Fruit fly (Drosophila melanogaster) whole organism, embryonic: ENCODE measurements around the gene Dbx.

Experiments
- Blimp-1 ChIP-seq: fragments of 200-800 bp; sonication (Bioruptor generic); optimal IDR thresholded peaks from 3 replicates; lab custom pipeline; 2018; ENCODE audit warnings: missing biosample characterization, missing genetic modification characterization, mild to moderate bottlenecking, moderate library complexity, missing genetic modification reagents
- CG10267 ChIP-seq: fragments of 200-800 bp; sonication (Bioruptor generic); optimal IDR thresholded peaks from 2 replicates; lab custom pipeline; 2018; ENCODE audit warnings: missing biosample characterization, mild to moderate bottlenecking, missing genetic modification characterization, moderate library complexity
- CG10543 ChIP-seq: fragments of 200-800 bp; sonication (Bioruptor generic); optimal IDR thresholded peaks from 3 replicates; lab custom pipeline; 2017; ENCODE audit warnings: missing biosample characterization, mild to moderate bottlenecking, missing genetic modification characterization, moderate library complexity
- CG11247 ChIP-seq: fragments of 200-800 bp; sonication (Bioruptor generic); IDR thresholded peaks from 2 replicates; pipeline ENCODE4 v1.3.6; 2022; ENCODE audit warnings: missing biosample characterization, missing genetic modification characterization
- CG12769 ChIP-seq: fragments of 200-800 bp; sonication (Bioruptor generic); optimal IDR thresholded peaks from 2 replicates; lab custom pipeline; 2019; ENCODE audit warnings: missing biosample characterization, mild to moderate bottlenecking, missing genetic modification characterization, moderate library complexity
- CG13775 ChIP-seq: fragments of 200-800 bp; sonication (Bioruptor generic); optimal IDR thresholded peaks from 3 replicates; lab custom pipeline; 2017; ENCODE audit warnings: missing biosample characterization, mild to moderate bottlenecking, missing genetic modification characterization
- CG17912 ChIP-seq: fragments of 200-800 bp; sonication (Bioruptor generic); optimal IDR thresholded peaks from 2 replicates; lab custom pipeline; 2018; ENCODE audit warnings: missing biosample characterization, mild to moderate bottlenecking, missing genetic modification characterization
- CG1792 ChIP-seq: fragments of 200-800 bp; sonication (Bioruptor generic); optimal IDR thresholded peaks from 2 replicates; lab custom pipeline; 2016; ENCODE audit warnings: missing biosample characterization, missing genetic modification characterization
- CG18011 ChIP-seq: fragments of 200-800 bp; sonication (Bioruptor generic); optimal IDR thresholded peaks from 2 replicates; lab custom pipeline; 2017; ENCODE audit warnings: missing biosample characterization, missing genetic modification characterization, mild to moderate bottlenecking, moderate library complexity, missing genotype
- CG2116 ChIP-seq: fragments of 200-800 bp; sonication (Bioruptor generic); optimal IDR thresholded peaks from 3 replicates; lab custom pipeline; 2018; ENCODE audit warnings: missing biosample characterization, mild to moderate bottlenecking, missing genetic modification characterization
- CG2678 ChIP-seq: fragments of 200-800 bp; sonication (Bioruptor generic); optimal IDR thresholded peaks from 3 replicates; lab custom pipeline; 2019; ENCODE audit warnings: missing biosample characterization, mild to moderate bottlenecking, missing genetic modification characterization, moderate library complexity
- CG2712 ChIP-seq: fragments of 200-800 bp; optimal IDR thresholded peaks from 3 replicates; lab custom pipeline; 2019; ENCODE audit warnings: missing biosample characterization, mild to moderate bottlenecking, missing genetic modification characterization, moderate library complexity
- CG3163 ChIP-seq: fragments of 200-800 bp; sonication (Bioruptor generic); optimal IDR thresholded peaks from 3 replicates; lab custom pipeline; 2016; ENCODE audit warnings: missing biosample characterization, missing genetic modification characterization
- CG34422 ChIP-seq: fragments of 200-800 bp; sonication (Bioruptor generic); IDR thresholded peaks from 3 replicates; pipeline ENCODE4 v1.3.6; 2022; ENCODE audit warnings: missing biosample characterization, missing genetic modification characterization
- CG4328 ChIP-seq: fragments of 200-800 bp; sonication (Bioruptor generic); optimal IDR thresholded peaks from 3 replicates; lab custom pipeline; 2017; ENCODE audit warnings: missing biosample characterization, missing genetic modification reagents, missing genetic modification characterization
- CG4730 ChIP-seq: fragments of 200-800 bp; sonication (Bioruptor generic); IDR thresholded peaks from 2 replicates; pipeline ENCODE4 v1.3.6; 2022; ENCODE audit warnings: missing biosample characterization, missing genetic modification characterization
- CG4820 ChIP-seq: fragments of 200-800 bp; sonication (Bioruptor generic); optimal IDR thresholded peaks from 3 replicates; lab custom pipeline; 2016; ENCODE audit warnings: missing biosample characterization, missing genetic modification characterization
- CG5180 ChIP-seq: fragments of 200-800 bp; sonication (Bioruptor generic); optimal IDR thresholded peaks from 3 replicates; lab custom pipeline; 2017; ENCODE audit warnings: missing biosample characterization, missing genetic modification characterization, mild to moderate bottlenecking, moderate library complexity, missing genetic modification reagents
- CG6254 ChIP-seq: fragments of 200-800 bp; sonication (Bioruptor generic); optimal IDR thresholded peaks from 3 replicates; lab custom pipeline; 2017; ENCODE audit warnings: mild to moderate bottlenecking, missing biosample characterization, missing genetic modification reagents, missing genetic modification characterization
- CG6272 ChIP-seq: fragments of 200-800 bp; sonication (Bioruptor generic); IDR thresholded peaks from 2 replicates; pipeline ENCODE4 v1.3.6; 2022; ENCODE audit warnings: missing biosample characterization, missing genetic modification characterization
- CG6765 ChIP-seq: fragments of 200-800 bp; sonication (Bioruptor generic); optimal IDR thresholded peaks from 3 replicates; lab custom pipeline; 2017; ENCODE audit warnings: missing biosample characterization, mild to moderate bottlenecking, missing genetic modification characterization
- CG7271 ChIP-seq: fragments of 200-800 bp; sonication (Bioruptor generic); optimal IDR thresholded peaks from 2 replicates; lab custom pipeline; 2018; ENCODE audit warnings: missing biosample characterization, mild to moderate bottlenecking, missing genetic modification characterization, moderate library complexity
- HLH3B ChIP-seq: fragments of 200-800 bp; sonication (Bioruptor generic); IDR thresholded peaks from 2 replicates; pipeline ENCODE4 v1.3.6; 2022; ENCODE audit warnings: missing biosample characterization, missing genetic modification characterization
- Hand ChIP-seq: fragments of 200-800 bp; sonication (Bioruptor generic); optimal IDR thresholded peaks from 2 replicates; lab custom pipeline; 2017; ENCODE audit warnings: mild to moderate bottlenecking, missing biosample characterization, missing genetic modification reagents, missing genetic modification characterization
- NC2β ChIP-seq: fragments of 200-800 bp; sonication (Bioruptor generic); optimal IDR thresholded peaks from 2 replicates; lab custom pipeline; 2016; ENCODE audit warnings: missing biosample characterization, missing genetic modification characterization
- Nf-YA ChIP-seq: fragments of 200-800 bp; sonication (Bioruptor generic); IDR thresholded peaks from 2 replicates; pipeline ENCODE4 v1.3.6; 2022; ENCODE audit warnings: missing biosample characterization, missing genetic modification characterization
- Oaz ChIP-seq: fragments of 200-800 bp; sonication (Bioruptor generic); IDR thresholded peaks from 2 replicates; pipeline ENCODE4 v1.3.6; 2022; ENCODE audit warnings: missing biosample characterization, missing genetic modification characterization
- Optix ChIP-seq: fragments of 200-800 bp; sonication (Bioruptor generic); IDR thresholded peaks from 3 replicates; pipeline ENCODE4 v1.3.6; 2022; ENCODE audit warnings: missing biosample characterization, missing genetic modification characterization
- Sry-β ChIP-seq: fragments of 200-800 bp; sonication (Bioruptor generic); optimal IDR thresholded peaks from 2 replicates; lab custom pipeline; 2018; ENCODE audit warnings: missing biosample characterization, mild to moderate bottlenecking, missing genetic modification characterization, moderate library complexity
- Ssrp ChIP-seq: fragments of 200-800 bp; sonication (Bioruptor generic); optimal IDR thresholded peaks from 2 replicates; lab custom pipeline; 2018; ENCODE audit warnings: missing biosample characterization, mild to moderate bottlenecking, missing genetic modification characterization, moderate library complexity
- ato ChIP-seq: fragments of 200-800 bp; sonication (Bioruptor generic); IDR thresholded peaks from 2 replicates; pipeline ENCODE4 v1.3.6; 2022; ENCODE audit warnings: missing biosample characterization, missing genetic modification characterization; ENCODE audit not compliant: partially characterized antibody
- ci ChIP-seq: fragments of 200-800 bp; sonication (Bioruptor generic); IDR thresholded peaks from 3 replicates; pipeline ENCODE4 v1.3.6; 2022; ENCODE audit warnings: missing biosample characterization, missing genetic modification characterization
- crp ChIP-seq, 2 experiments: fragments of 200-800 bp; sonication (Bioruptor generic); optimal IDR thresholded peaks; 2 replicates in 1 of 2; 3 replicates in 1 of 2; lab custom pipeline; 2017; ENCODE audit warnings: missing biosample characterization in 2 of 2, missing genetic modification characterization in 2 of 2, mild to moderate bottlenecking in 1 of 2, moderate library complexity in 1 of 2
- danr ChIP-seq: fragments of 200-800 bp; sonication (Bioruptor generic); IDR thresholded peaks from 2 replicates; pipeline ENCODE4 v1.3.6; 2022; ENCODE audit warnings: missing biosample characterization, missing genetic modification characterization
- dati ChIP-seq: fragments of 200-800 bp; sonication (Bioruptor generic); IDR thresholded peaks from 2 replicates; pipeline ENCODE4 v1.3.6; 2022; ENCODE audit warnings: missing biosample characterization, missing genetic modification characterization
- dmrt11E ChIP-seq: fragments of 200-800 bp; sonication (Bioruptor generic); optimal IDR thresholded peaks from 3 replicates; lab custom pipeline; 2018; ENCODE audit warnings: missing biosample characterization, mild to moderate bottlenecking, missing genetic modification characterization, moderate library complexity
- esg ChIP-seq: fragments of 200-800 bp; sonication (Bioruptor generic); conservative IDR thresholded peaks from 2 replicates; pipeline ENCODE4 v1.3.6; 2022; ENCODE audit warnings: missing biosample characterization, missing genetic modification characterization
- gcm2 ChIP-seq: fragments of 200-800 bp; sonication (Bioruptor generic); optimal IDR thresholded peaks from 2 replicates; lab custom pipeline; 2016; ENCODE audit warnings: missing biosample characterization, missing genetic modification characterization
- gfzf ChIP-seq: fragments of 200-800 bp; sonication (Bioruptor generic); optimal IDR thresholded peaks from 2 replicates; lab custom pipeline; 2016; ENCODE audit warnings: missing biosample characterization, mild to moderate bottlenecking, missing genetic modification characterization, moderate library complexity
- klu ChIP-seq: fragments of 200-800 bp; sonication (Bioruptor generic); IDR thresholded peaks from 2 replicates; pipeline ENCODE4 v1.3.6; 2022; ENCODE audit warnings: missing biosample characterization, missing genetic modification characterization
- ro ChIP-seq: fragments of 200-800 bp; sonication (Bioruptor generic); IDR thresholded peaks from 2 replicates; pipeline ENCODE4 v1.3.6; 2022; ENCODE audit warnings: missing biosample characterization, missing genetic modification characterization
- sc ChIP-seq, 3 experiments: fragments of >200 bp in 2 of 3; fragments of 200-800 bp in 1 of 3; sonication (Bioruptor generic) in 1 of 3; optimal IDR thresholded peaks; 2 replicates in 2 of 3; 3 replicates in 1 of 3; lab custom pipeline; 2017; ENCODE audit warnings: mild to moderate bottlenecking in 1 of 3, missing biosample characterization in 1 of 3, missing genetic modification characterization in 1 of 3, missing genetic modification reagents in 1 of 3
- sens ChIP-seq: fragments of 200-800 bp; sonication (Bioruptor generic); peaks from one replicate; lab custom pipeline; 2016; ENCODE audit warnings: missing biosample characterization, missing genetic modification characterization
- seq ChIP-seq: fragments of 200-800 bp; sonication (Bioruptor generic); IDR thresholded peaks from 2 replicates; pipeline ENCODE4 v1.3.6; 2022; ENCODE audit warnings: missing biosample characterization, missing genetic modification characterization
- sim ChIP-seq: fragments of 200-800 bp; sonication (Bioruptor generic); IDR thresholded peaks from 2 replicates; pipeline ENCODE4 v1.3.6; 2022; ENCODE audit warnings: missing biosample characterization, missing genetic modification characterization
- sisA ChIP-seq: fragments of 200-800 bp; sonication (Bioruptor generic); IDR thresholded peaks from 2 replicates; pipeline ENCODE4 v1.3.6; 2022; ENCODE audit warnings: missing biosample characterization, missing genetic modification characterization
- slbo ChIP-seq: fragments of 200-800 bp; sonication (Bioruptor generic); IDR thresholded peaks from 2 replicates; pipeline ENCODE4 v1.3.6; 2022; ENCODE audit warnings: missing biosample characterization, missing genetic modification characterization
- ssp ChIP-seq: fragments of 200-800 bp; sonication (Bioruptor generic); IDR thresholded peaks from 2 replicates; pipeline ENCODE4 v1.3.6; 2022; ENCODE audit warnings: missing biosample characterization, missing genetic modification characterization
- z ChIP-seq: fragments of 200-800 bp; sonication (Bioruptor generic); IDR thresholded peaks from 3 replicates; pipeline ENCODE4 v1.3.6; 2022; ENCODE audit warnings: missing biosample characterization, missing genetic modification characterization

Dbx gene

DNA sequence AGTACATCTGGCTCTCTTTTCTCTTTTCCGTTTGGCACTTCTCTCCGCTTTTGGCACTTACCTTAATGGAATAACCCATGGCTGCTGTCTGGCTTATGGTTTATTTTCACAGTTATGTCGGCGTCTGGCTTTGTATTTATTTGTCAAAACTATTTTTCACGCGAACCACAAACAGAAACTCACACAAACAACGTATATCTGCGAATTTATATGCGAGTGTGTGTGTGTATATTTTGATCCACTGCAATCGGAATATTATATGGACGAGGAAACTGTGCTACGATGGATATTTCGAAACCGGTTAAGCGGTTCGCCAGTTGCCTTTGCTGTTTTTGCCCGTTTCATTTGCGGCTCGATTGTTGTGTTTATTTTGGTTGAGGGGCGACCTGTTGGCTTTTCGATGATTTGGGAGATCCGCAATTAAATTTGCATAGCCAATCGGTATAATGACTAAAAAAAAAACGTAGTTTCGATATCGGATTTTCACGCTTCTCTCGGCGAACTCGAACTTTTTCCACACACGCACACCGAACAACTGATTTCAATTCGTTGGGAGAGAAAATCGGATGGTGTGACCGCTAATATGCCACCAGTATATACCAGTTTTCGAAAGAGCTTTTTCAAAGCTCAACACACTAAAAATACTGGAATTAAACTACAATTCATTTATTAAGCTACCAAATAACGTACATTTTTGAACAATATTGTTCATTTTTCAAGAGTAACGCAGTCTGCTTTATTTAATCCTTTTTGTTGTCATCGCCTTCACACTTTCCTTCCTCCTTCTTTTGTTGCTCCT, 48.6 kb downstream of the Dbx start, which contains the start of gene CG1927:
Gene CG1927 (minus strand): TSS at position 541 of the 799 bp plus-strand sequence.
- TF ChIP-seq sisA = no peak
- TF ChIP-seq Nf-YA = no peak
- TF ChIP-seq ato (GFP tag; lab: Robert Waterston, UW) = 0 out of 2 replicates have a peak, but pooled peaks have one; percentile 36
- peak in 1 of 2 experiments; percentile 25 for TF ChIP-seq crp (GFP tag; optimal IDR thresholded peaks at IDR 0.05; lab: Kevin White, UChicago)
- TF ChIP-seq Optix (GFP tag; lab: Robert Waterston, UW) = no peak
- TF ChIP-seq CG4730 (GFP tag; lab: Robert Waterston, UW) = no peak
- no peak for TF ChIP-seq esg
- TF ChIP-seq CG6765 = peak; percentile 51
- TF ChIP-seq CG2712 (tag; lab: Kevin White, UChicago) = no peak
- TF ChIP-seq dati = no peak
- no peak for TF ChIP-seq NC2β (GFP tag; lab: Kevin White, UChicago)
- no peak for TF ChIP-seq z (GFP tag; lab: Robert Waterston, UW)
- no peak for TF ChIP-seq Hand (GFP tag; lab: Kevin White, UChicago)
- no peak for TF ChIP-seq sc (optimal IDR thresholded peaks at IDR 0.05; lab: Kevin White, UChicago)
- TF ChIP-seq sc (GFP tag; optimal IDR thresholded peaks at IDR 0.05; lab: Kevin White, UChicago) = no peak
- peak; percentile 36 for TF ChIP-seq CG5180 (GFP tag; lab: Kevin White, UChicago)
- peak; percentile 49; the same call in 1 of the 3 replicates for TF ChIP-seq CG34422 (GFP tag; lab: Robert Waterston, UW)
- no peak for TF ChIP-seq klu
- no peak for TF ChIP-seq Ssrp
- TF ChIP-seq CG4820 = no peak
- no peak for TF ChIP-seq slbo
- no peak for TF ChIP-seq danr
- no peak for TF ChIP-seq CG4328 (GFP tag; lab: Kevin White, UChicago)
- no peak for TF ChIP-seq sim (GFP tag; lab: Robert Waterston, UW)
- TF ChIP-seq CG7271 = no peak
- no peak for TF ChIP-seq CG18011 (GFP tag; lab: Kevin White, UChicago)
- peak; percentile 78 for TF ChIP-seq gfzf (GFP tag; lab: Kevin White, UChicago)
- no peak for TF ChIP-seq ssp (GFP tag; lab: Robert Waterston, UW)
- TF ChIP-seq seq (GFP tag; lab: Robert Waterston, UW) = no peak
- TF ChIP-seq Sry-β (GFP tag; lab: Kevin White, UChicago) = no peak
- no peak for TF ChIP-seq CG1792
- TF ChIP-seq CG3163 (GFP tag; lab: Kevin White, UChicago) = peak; percentile 29
- 0 out of 3 replicates have a peak, but pooled peaks have one; percentile 28 for TF ChIP-seq ci (GFP tag; lab: Robert Waterston, UW)
- no peak for TF ChIP-seq gcm2 (GFP tag; lab: Kevin White, UChicago)
- no peak for TF ChIP-seq CG13775 (GFP tag; lab: Kevin White, UChicago)
- no peak for TF ChIP-seq CG6272 (GFP tag; lab: Robert Waterston, UW)
- no peak for TF ChIP-seq CG2678
- TF ChIP-seq CG10543 (GFP tag; lab: Kevin White, UChicago) = peak; percentile 1
- TF ChIP-seq Oaz (GFP tag; lab: Robert Waterston, UW) = no peak
- no peak for TF ChIP-seq sens (GFP tag; lab: Kevin White, UChicago)
- no peak for TF ChIP-seq ro (GFP tag; lab: Robert Waterston, UW)
- TF ChIP-seq CG6254 (GFP tag; lab: Kevin White, UChicago) = no peak
- peak; percentile 24 for TF ChIP-seq CG17912 (GFP tag; lab: Kevin White, UChicago)
- no peak for TF ChIP-seq CG10267
- no peak for TF ChIP-seq dmrt11E (tag; lab: Kevin White, UChicago)
- no peak for TF ChIP-seq Blimp-1 (GFP tag; lab: Kevin White, UChicago)
- no peak for TF ChIP-seq HLH3B
- no peak for TF ChIP-seq CG2116 (GFP tag; lab: Kevin White, UChicago)
- TF ChIP-seq CG12769 (tag; lab: Kevin White, UChicago) = peak; percentile 43
- no peak for TF ChIP-seq CG11247 (GFP tag; lab: Robert Waterston, UW)
